Worm (Caenorhabditis elegans): Measurements from ENCODE around the gene itr-1.
"Not testable (repeated sequence)": the region's sequence is repeated elsewhere in the genome, so short reads cannot be mapped to it uniquely, and the experiment has no call there.

Gene itr-1

ce11 chrIV:7674874-7675273 lies at the start of gene itr-1:
Gene itr-1 (plus strand): TSS chrIV:7675174.
- TF ChIP-seq F13C5.2 (tag; optimal IDR thresholded peaks at IDR 0.05) (no peak), flt-1 (GFP tag; IDR thresholded peaks at IDR 0.05) (no peak), ets-7 (tag; optimal IDR thresholded peaks at IDR 0.05) (no peak), aly-1 (tag; optimal IDR thresholded peaks at IDR 0.05) (no peak), sea-1 (GFP tag; conservative IDR thresholded peaks at IDR 0.05) (no peak), scrt-1 (GFP tag; IDR thresholded peaks at IDR 0.05) (no peak), tbx-11 (GFP tag; IDR thresholded peaks at IDR 0.05) (no peak), ceh-13 (GFP tag; optimal IDR thresholded peaks at IDR 0.05) (no peak), hmg-4 (GFP tag; optimal IDR thresholded peaks at IDR 0.05) (no peak), pes-1 (GFP tag; IDR thresholded peaks at IDR 0.05) (no peak), ceh-36 (tag; optimal IDR thresholded peaks at IDR 0.05) (no peak), tra-4 (tag; optimal IDR thresholded peaks at IDR 0.05) (no peak), tbx-37 (GFP tag; conservative IDR thresholded peaks at IDR 0.05) (no peak), B0310.2 (tag; optimal IDR thresholded peaks at IDR 0.05) (no peak), ama-1 (optimal IDR thresholded peaks at IDR 0.05) (no peak), hmbx-1 (tag; optimal IDR thresholded peaks at IDR 0.05) (no peak), hnd-1 (tag; optimal IDR thresholded peaks at IDR 0.05) (no peak)

DNA sequence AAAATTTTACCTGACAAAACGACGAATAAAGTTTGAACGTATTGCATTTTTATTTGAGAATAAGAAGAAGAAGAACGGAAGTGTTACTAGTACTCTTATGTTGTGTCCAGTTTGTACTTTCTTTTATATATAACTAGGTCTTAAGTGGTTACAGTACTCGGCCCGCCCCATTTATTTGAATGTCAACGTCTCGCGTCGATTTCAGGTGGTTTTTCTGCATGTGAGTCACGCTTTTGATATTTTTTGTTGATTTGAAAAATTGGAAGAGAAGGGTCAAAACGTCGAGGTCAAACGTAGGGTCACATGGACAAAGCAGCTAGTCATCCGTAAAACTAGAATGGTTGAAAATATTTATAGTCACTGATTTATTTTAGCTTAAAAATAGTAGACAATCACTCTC lies 46.0 kb upstream of the itr-1 start, which contains the start of gene F45E4.5:
TSS of gene F45E4.5 (minus strand) at position 101 of the 400 bp plus-strand sequence.
- no peak for TF ChIP-seq B0310.2 (tag; optimal IDR thresholded peaks at IDR 0.05)
- no peak for TF ChIP-seq hmbx-1 (tag; optimal IDR thresholded peaks at IDR 0.05)
- no peak for TF ChIP-seq flt-1 (GFP tag; IDR thresholded peaks at IDR 0.05)
- no peak for TF ChIP-seq aly-1 (tag; optimal IDR thresholded peaks at IDR 0.05)
- no peak for TF ChIP-seq tbx-37 (GFP tag; conservative IDR thresholded peaks at IDR 0.05)
- TF ChIP-seq hmg-4 (GFP tag; optimal IDR thresholded peaks at IDR 0.05), result no peak
- TF ChIP-seq pes-1 (GFP tag; IDR thresholded peaks at IDR 0.05), result no peak
- TF ChIP-seq hnd-1 (tag; optimal IDR thresholded peaks at IDR 0.05), result no peak
- TF ChIP-seq ceh-36 (tag; optimal IDR thresholded peaks at IDR 0.05), result no peak
- TF ChIP-seq sea-1 (GFP tag; conservative IDR thresholded peaks at IDR 0.05), result no peak
- TF ChIP-seq ama-1 (optimal IDR thresholded peaks at IDR 0.05), result no peak
- no peak for TF ChIP-seq ets-7 (tag; optimal IDR thresholded peaks at IDR 0.05)
- TF ChIP-seq scrt-1 (GFP tag; IDR thresholded peaks at IDR 0.05), result no peak
- no peak for TF ChIP-seq ceh-13 (GFP tag; optimal IDR thresholded peaks at IDR 0.05)
- TF ChIP-seq tbx-11 (GFP tag; IDR thresholded peaks at IDR 0.05), result no peak
- TF ChIP-seq F13C5.2 (tag; optimal IDR thresholded peaks at IDR 0.05), result no peak
- TF ChIP-seq tra-4 (tag; optimal IDR thresholded peaks at IDR 0.05), result no peak

ce11 chrIV:7632535-7632934 lies 42.4 kb upstream of the itr-1 start, which contains the start of gene F45E4.6:
Gene F45E4.6 (minus strand): TSS chrIV:7632548.
- TF ChIP-seq hnd-1 (tag; optimal IDR thresholded peaks at IDR 0.05), result no peak
- no peak for TF ChIP-seq ets-7 (tag; optimal IDR thresholded peaks at IDR 0.05)
- TF ChIP-seq F13C5.2 (tag; optimal IDR thresholded peaks at IDR 0.05), result no peak
- no peak for TF ChIP-seq B0310.2 (tag; optimal IDR thresholded peaks at IDR 0.05)
- no peak for TF ChIP-seq tbx-11 (GFP tag; IDR thresholded peaks at IDR 0.05)
- no peak for TF ChIP-seq sea-1 (GFP tag; conservative IDR thresholded peaks at IDR 0.05)
- no peak for TF ChIP-seq flt-1 (GFP tag; IDR thresholded peaks at IDR 0.05)
- TF ChIP-seq tbx-37 (GFP tag; conservative IDR thresholded peaks at IDR 0.05), result no peak
- TF ChIP-seq hmbx-1 (tag; optimal IDR thresholded peaks at IDR 0.05), result no peak
- no peak for TF ChIP-seq tra-4 (tag; optimal IDR thresholded peaks at IDR 0.05)
- no peak for TF ChIP-seq ceh-36 (tag; optimal IDR thresholded peaks at IDR 0.05)
- no peak for TF ChIP-seq hmg-4 (GFP tag; optimal IDR thresholded peaks at IDR 0.05)

DNA sequence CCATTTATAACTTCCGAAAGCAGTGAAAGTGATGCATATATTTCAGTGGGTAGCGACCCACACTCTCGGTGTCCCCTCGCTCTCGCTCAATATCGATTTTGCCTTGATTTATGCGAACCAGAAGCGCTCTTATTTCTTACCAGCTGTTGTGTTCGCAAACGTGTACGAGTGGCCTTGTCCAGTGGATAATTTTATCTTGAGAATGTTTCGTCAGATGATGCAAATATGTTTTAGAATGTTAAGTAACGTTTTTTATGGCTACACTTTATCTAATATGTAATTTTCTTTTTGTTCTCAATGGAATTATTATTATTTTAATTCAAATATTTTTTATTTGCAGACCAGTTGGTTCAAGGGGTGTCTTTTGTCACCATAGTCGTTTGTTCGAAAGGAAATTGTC lies 42.0 kb upstream of the itr-1 start, which contains the start of gene plp-1:
TSS of gene plp-1 (plus strand) at position 341 of the 400 bp plus-strand sequence.
- TF ChIP-seq tra-4 (tag; optimal IDR thresholded peaks at IDR 0.05) (no peak), hmbx-1 (tag; optimal IDR thresholded peaks at IDR 0.05) (no peak), aly-1 (tag; optimal IDR thresholded peaks at IDR 0.05) (no peak), ets-7 (tag; optimal IDR thresholded peaks at IDR 0.05) (no peak), flt-1 (GFP tag; IDR thresholded peaks at IDR 0.05) (no peak)

DNA sequence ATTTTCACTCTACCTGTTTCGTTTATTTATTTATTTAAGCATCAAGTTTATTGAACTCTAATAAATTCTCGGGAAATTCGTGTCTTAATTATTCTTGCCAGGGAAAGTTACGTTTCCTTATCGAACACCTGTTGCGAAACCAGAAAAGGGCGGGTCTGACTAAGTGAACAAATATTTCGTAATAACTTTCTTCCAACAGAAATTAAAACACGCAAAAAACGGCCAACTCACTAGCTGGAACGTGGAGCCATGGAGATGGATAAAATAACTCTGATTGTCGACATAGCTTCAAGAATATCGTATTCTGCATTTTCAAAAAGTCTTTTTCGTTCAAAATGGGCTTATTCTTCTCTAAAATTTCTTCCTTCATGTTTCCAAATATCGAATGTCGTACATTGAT lies 40.4 kb upstream of the itr-1 start, which contains the start of gene warf-1:
TSS of gene warf-1 (plus strand) at position 209 of the 400 bp plus-strand sequence.
- TF ChIP-seq tbx-11 (GFP tag; IDR thresholded peaks at IDR 0.05); B0310.2 (tag; optimal IDR thresholded peaks at IDR 0.05); tra-4 (tag; optimal IDR thresholded peaks at IDR 0.05): not testable (repeated sequence)

DNA sequence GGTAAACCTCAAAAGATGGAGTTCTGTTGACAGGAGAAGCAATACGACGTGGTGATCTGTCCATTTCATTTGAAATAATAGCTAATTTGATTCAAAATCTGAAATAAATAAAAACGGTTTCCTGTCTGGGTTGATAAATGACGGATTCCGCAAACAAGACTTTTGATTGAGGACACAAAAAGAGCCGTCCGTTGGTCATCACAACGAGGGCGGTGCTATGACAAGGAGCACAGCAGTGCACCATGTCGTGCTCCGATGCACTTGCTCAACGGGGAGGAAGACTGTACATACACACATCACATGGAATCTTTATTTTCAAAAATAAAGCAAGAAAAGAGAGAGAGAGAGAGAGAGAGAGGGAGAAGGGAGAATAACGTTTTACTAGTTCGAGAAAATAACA lies 33.2 kb upstream of the itr-1 start, which contains the start of gene nep-16:
TSS of gene nep-16 (minus strand) at position 101 of the 400 bp plus-strand sequence.
- TF ChIP-seq tbx-37 (GFP tag; conservative IDR thresholded peaks at IDR 0.05) (no peak), hmg-4 (GFP tag; optimal IDR thresholded peaks at IDR 0.05) (no peak), aly-1 (tag; optimal IDR thresholded peaks at IDR 0.05) (no peak), hnd-1 (tag; optimal IDR thresholded peaks at IDR 0.05) (no peak), ets-7 (tag; optimal IDR thresholded peaks at IDR 0.05) (no peak), ceh-13 (GFP tag; optimal IDR thresholded peaks at IDR 0.05) (no peak), ama-1 (optimal IDR thresholded peaks at IDR 0.05) (no peak), scrt-1 (GFP tag; IDR thresholded peaks at IDR 0.05) (no peak), flt-1 (GFP tag; IDR thresholded peaks at IDR 0.05) (no peak), pes-1 (GFP tag; IDR thresholded peaks at IDR 0.05) (no peak), F13C5.2 (tag; optimal IDR thresholded peaks at IDR 0.05) (no peak), ceh-36 (tag; optimal IDR thresholded peaks at IDR 0.05) (no peak)

DNA sequence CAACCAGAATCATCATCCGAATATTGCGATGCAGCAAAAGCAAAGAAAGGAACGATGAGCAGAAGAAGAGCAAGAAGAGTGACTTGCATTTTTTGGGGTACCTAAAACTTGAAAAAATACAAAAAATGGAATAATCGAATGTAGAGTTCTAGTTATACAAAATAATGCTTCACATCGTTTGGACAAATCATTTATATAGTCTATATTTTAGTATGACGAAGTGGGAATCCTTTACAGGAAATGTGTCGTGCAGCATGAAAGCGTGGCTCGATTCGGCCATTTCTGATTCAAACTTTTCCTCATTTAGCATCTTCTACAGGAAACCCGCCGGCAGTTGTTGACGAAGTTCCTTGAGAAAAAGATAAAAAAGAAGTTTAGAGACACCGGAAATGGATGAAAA lies 32.0 kb upstream of the itr-1 start, which contains the start of gene nlp-20:
TSS of gene nlp-20 (minus strand) at position 101 of the 400 bp plus-strand sequence.
- TF ChIP-seq ets-7 (tag; optimal IDR thresholded peaks at IDR 0.05) (no peak), hmg-4 (GFP tag; optimal IDR thresholded peaks at IDR 0.05) (no peak)

DNA sequence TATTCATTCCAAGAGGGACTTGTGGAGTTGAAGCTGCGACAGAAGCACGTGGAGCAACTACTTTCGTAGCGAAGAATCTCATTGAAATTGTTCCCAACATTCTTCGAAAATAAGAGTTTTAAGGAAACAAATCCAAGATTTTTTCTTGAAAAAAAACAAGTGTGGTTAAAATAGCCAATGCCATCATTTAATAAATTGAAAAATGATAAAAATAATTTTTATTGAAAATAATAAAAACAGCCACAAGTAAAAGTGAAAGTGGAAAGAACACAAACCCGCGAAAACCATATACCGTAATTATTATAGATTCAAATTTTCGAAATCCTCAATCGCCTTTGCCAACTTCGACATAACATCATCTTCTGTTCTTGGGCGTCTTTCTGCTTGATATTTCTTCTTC lies 28.9 kb upstream of the itr-1 start, which contains the start of gene hmg-5:
TSS of gene hmg-5 (minus strand) at position 101 of the 400 bp plus-strand sequence.
- TF ChIP-seq ama-1 (optimal IDR thresholded peaks at IDR 0.05) (no peak), hmbx-1 (tag; optimal IDR thresholded peaks at IDR 0.05) (no peak), flt-1 (GFP tag; IDR thresholded peaks at IDR 0.05) (no peak), scrt-1 (GFP tag; IDR thresholded peaks at IDR 0.05) (no peak), F13C5.2 (tag; optimal IDR thresholded peaks at IDR 0.05) (no peak), tra-4 (tag; optimal IDR thresholded peaks at IDR 0.05) (no peak), pes-1 (GFP tag; IDR thresholded peaks at IDR 0.05) (no peak), hnd-1 (tag; optimal IDR thresholded peaks at IDR 0.05) (no peak), hmg-4 (GFP tag; optimal IDR thresholded peaks at IDR 0.05) (no peak), tbx-11 (GFP tag; IDR thresholded peaks at IDR 0.05) (no peak), ceh-36 (tag; optimal IDR thresholded peaks at IDR 0.05) (no peak), sea-1 (GFP tag; conservative IDR thresholded peaks at IDR 0.05) (no peak)
